Worm (Caenorhabditis elegans): ENCODE measurements around the gene rnp-9.

Gene rnp-9

ce11 chrX:10133082-10133481, 34.0 kb upstream of the rnp-9 start, which contains the start of gene unc-58:
Gene unc-58 (minus strand): TSS chrX:10133182.
- TF ChIP-seq unc-130 (GFP tag; optimal IDR thresholded peaks at IDR 0.05) (no peak), efl-1 (GFP tag; optimal IDR thresholded peaks at IDR 0.05) (no peak), snpc-3.4 (tag; optimal IDR thresholded peaks at IDR 0.05) (no peak), F49E8.2 (tag; optimal IDR thresholded peaks at IDR 0.05; ENCODE audit: insufficient read depth) (no peak), ceh-27 (GFP tag; optimal IDR thresholded peaks at IDR 0.05) (no peak), ceh-91 (GFP tag; IDR thresholded peaks at IDR 0.05) (no peak), ZK185.1 (tag; optimal IDR thresholded peaks at IDR 0.05; ENCODE audit: poor library complexity, severe bottlenecking) (no peak), hlh-12 (tag; optimal IDR thresholded peaks at IDR 0.05) (no peak), dpff-1 (tag; optimal IDR thresholded peaks at IDR 0.05) (no peak)

- no peak for TF ChIP-seq dpff-1 (tag; optimal IDR thresholded peaks at IDR 0.05)
These were observed 28.6 kb upstream of the rnp-9 start, which contains the start of gene moc-1 for ce11 chrX:10138494-10138893. Gene moc-1 (minus strand): TSS chrX:10138620.

- TF ChIP-seq aptf-3 (GFP tag; IDR thresholded peaks at IDR 0.05), result no peak
- no peak for TF ChIP-seq ztf-22 (GFP tag; optimal IDR thresholded peaks at IDR 0.05)
- TF ChIP-seq ceh-58 (GFP tag; IDR thresholded peaks at IDR 0.05), result no peak
- no peak for TF ChIP-seq egrh-3 (GFP tag; IDR thresholded peaks at IDR 0.05)
- no peak for TF ChIP-seq sptf-2 (GFP tag; optimal IDR thresholded peaks at IDR 0.05)
- no peak for TF ChIP-seq F57C9.4 (tag; optimal IDR thresholded peaks at IDR 0.05)
- TF ChIP-seq K12H6.12 (tag; optimal IDR thresholded peaks at IDR 0.05), result no peak
- TF ChIP-seq lag-1 (GFP tag; IDR thresholded peaks at IDR 0.05), result no peak
- no peak for TF ChIP-seq mxl-1 (tag; optimal IDR thresholded peaks at IDR 0.05)
- TF ChIP-seq nfyb-1 (GFP tag; IDR thresholded peaks at IDR 0.05), result no peak
- TF ChIP-seq C06A6.2 (GFP tag; conservative IDR thresholded peaks at IDR 0.05), result no peak
- no peak for TF ChIP-seq athp-1 (tag; optimal IDR thresholded peaks at IDR 0.05)
- no peak for TF ChIP-seq rpc-1 (optimal IDR thresholded peaks at IDR 0.05)
- TF ChIP-seq rpc-1 (tag; optimal IDR thresholded peaks at IDR 0.05), result no peak
These were observed 25.8 kb upstream of the rnp-9 start for ce11 chrX:10141264-10141663.

ce11 chrX:10141963-10142431, 25.1 kb upstream of the rnp-9 start, which contains the start of gene oac-14:
Gene oac-14 (minus strand): TSS chrX:10142013.
- peak; percentile 20 for TF ChIP-seq lin-40 (tag; optimal IDR thresholded peaks at IDR 0.05)
- no peak for TF ChIP-seq ztf-18 (tag; optimal IDR thresholded peaks at IDR 0.05)
- no peak for TF ChIP-seq nfya-1 (tag; optimal IDR thresholded peaks at IDR 0.05; ENCODE audit: borderline replicate concordance, insufficient read depth)
- TF ChIP-seq cebp-1 (GFP tag; IDR thresholded peaks at IDR 0.05), result no peak
- peak; percentile 33 for TF ChIP-seq cebp-1 (tag; optimal IDR thresholded peaks at IDR 0.05)
- no peak for TF ChIP-seq K11D2.4 (GFP tag; IDR thresholded peaks at IDR 0.05)
- TF ChIP-seq somi-1 (GFP tag; optimal IDR thresholded peaks at IDR 0.05), result no peak
- no peak for TF ChIP-seq ama-1 (optimal IDR thresholded peaks at IDR 0.05)
- TF ChIP-seq ama-1 (GFP tag; optimal IDR thresholded peaks at IDR 0.05), result no peak
- TF ChIP-seq tbp1 (GFP tag; optimal IDR thresholded peaks at IDR 0.05), result no peak
- no peak for TF ChIP-seq cebp-2 (GFP tag; IDR thresholded peaks at IDR 0.05)
- no peak for TF ChIP-seq ZK185.1 (tag; optimal IDR thresholded peaks at IDR 0.05; ENCODE audit: poor library complexity, severe bottlenecking)
- peak; percentile 13; the same call in 1 of the 2 replicates for TF ChIP-seq mcd-1 (GFP tag; IDR thresholded peaks at IDR 0.05)
- TF ChIP-seq sea-2 (GFP tag; IDR thresholded peaks at IDR 0.05), result no peak
- TF ChIP-seq F52B5.7 (tag; optimal IDR thresholded peaks at IDR 0.05), result no peak
- TF ChIP-seq snpc-4 (GFP tag; optimal IDR thresholded peaks at IDR 0.05), result no peak
- TF ChIP-seq snpc-4 (tag; optimal IDR thresholded peaks at IDR 0.05), result peak in 1 of 4 experiments; percentile 32
- TF ChIP-seq F10E7.11 (tag; optimal IDR thresholded peaks at IDR 0.05), result no peak
- TF ChIP-seq B0261.1 (tag; optimal IDR thresholded peaks at IDR 0.05), result no peak
- TF ChIP-seq K12H6.12 (tag; optimal IDR thresholded peaks at IDR 0.05), result no peak
- no peak for TF ChIP-seq xnd-1 (tag; optimal IDR thresholded peaks at IDR 0.05)
- TF ChIP-seq snpc-1.3 (tag; optimal IDR thresholded peaks at IDR 0.05; ENCODE audit: insufficient read depth), result no peak
- TF ChIP-seq atf-7 (tag; optimal IDR thresholded peaks at IDR 0.05), result peak; percentile 57
- no peak for TF ChIP-seq ztf-25 (GFP tag; IDR thresholded peaks at IDR 0.05)
- no peak for TF ChIP-seq B0035.1 (tag; optimal IDR thresholded peaks at IDR 0.05)
